Worm (Caenorhabditis elegans): ENCODE data around the gene F56D2.5.

Gene F56D2.5

ce11 chrIII:5554884-5555500 is 26.2 kb downstream of the F56D2.5 start, which contains the start of the genes nmad-1 and hach-1 (continued):
- TF ChIP-seq tbx-7 (tag; optimal IDR thresholded peaks at IDR 0.05), result peak; percentile 53
- TF ChIP-seq gmeb-2 (tag; optimal IDR thresholded peaks at IDR 0.05), result peak; percentile 90
- peak; percentile 75 for TF ChIP-seq ceh-45 (GFP tag; IDR thresholded peaks at IDR 0.05)
- peak; percentile 68 for TF ChIP-seq sdc-2 (tag; optimal IDR thresholded peaks at IDR 0.05)
- peak; percentile 67 for TF ChIP-seq ceh-9 (tag; optimal IDR thresholded peaks at IDR 0.05)
- TF ChIP-seq ttx-3 (tag; optimal IDR thresholded peaks at IDR 0.05), result peak; percentile 95
- TF ChIP-seq ceh-2 (tag; optimal IDR thresholded peaks at IDR 0.05), result peak; percentile 96
- no peak for TF ChIP-seq hlh-30 (tag; optimal IDR thresholded peaks at IDR 0.05; ENCODE audit: insufficient read depth)
- peak; percentile 87 for TF ChIP-seq nfya-1 (tag; optimal IDR thresholded peaks at IDR 0.05)
- peak; percentile 98 for TF ChIP-seq elt-2 (tag; optimal IDR thresholded peaks at IDR 0.05)
- no peak for TF ChIP-seq fkh-10 (GFP tag; optimal IDR thresholded peaks at IDR 0.05)
- TF ChIP-seq pag-3 (tag; optimal IDR thresholded peaks at IDR 0.05; ENCODE audit: borderline replicate concordance), result peak; percentile 64
- no peak for TF ChIP-seq ceh-22 (tag; optimal IDR thresholded peaks at IDR 0.05)
- peak; percentile 83 for TF ChIP-seq unc-3 (GFP tag; conservative IDR thresholded peaks at IDR 0.05)
- TF ChIP-seq unc-3 (tag; optimal IDR thresholded peaks at IDR 0.05), result peak; percentile 87
- TF ChIP-seq hlh-8 (tag; optimal IDR thresholded peaks at IDR 0.05), result peak; percentile 92
- peak; percentile 80 for TF ChIP-seq T23F11.4 (GFP tag; optimal IDR thresholded peaks at IDR 0.05)
- no peak for TF ChIP-seq pha-4 (tag; optimal IDR thresholded peaks at IDR 0.05)
- peak; percentile 89 for TF ChIP-seq npax-4 (tag; optimal IDR thresholded peaks at IDR 0.05)
- TF ChIP-seq hlh-13 (GFP tag; optimal IDR thresholded peaks at IDR 0.05), result peak; percentile 86
- TF ChIP-seq odd-2 (tag; optimal IDR thresholded peaks at IDR 0.05), result peak; percentile 90
- TF ChIP-seq che-1 (tag; optimal IDR thresholded peaks at IDR 0.05), result peak; percentile 89
- TF ChIP-seq ceh-19 (GFP tag; optimal IDR thresholded peaks at IDR 0.05), result peak; percentile 92
- TF ChIP-seq sox-4 (tag; optimal IDR thresholded peaks at IDR 0.05), result peak; percentile 95
- peak; percentile 90 for TF ChIP-seq ets-4 (tag; optimal IDR thresholded peaks at IDR 0.05)
- TF ChIP-seq ceh-24 (tag; optimal IDR thresholded peaks at IDR 0.05), result peak; percentile 82
- TF ChIP-seq ref-2 (tag; optimal IDR thresholded peaks at IDR 0.05), result peak; percentile 89
- TF ChIP-seq madf-2 (tag; optimal IDR thresholded peaks at IDR 0.05), result peak; percentile 87
- TF ChIP-seq zip-5 (tag; optimal IDR thresholded peaks at IDR 0.05), result peak; percentile 90
- peak; percentile 96 for TF ChIP-seq tbx-2 (tag; optimal IDR thresholded peaks at IDR 0.05)
- peak; percentile 91 for TF ChIP-seq K02D7.2 (tag; optimal IDR thresholded peaks at IDR 0.05)
- TF ChIP-seq Y22D7AL.16 (tag; optimal IDR thresholded peaks at IDR 0.05), result peak; percentile 73
- no peak for TF ChIP-seq nhr-11 (tag; optimal IDR thresholded peaks at IDR 0.05)
- peak; percentile 93 for TF ChIP-seq eyg-1 (tag; optimal IDR thresholded peaks at IDR 0.05)
- TF ChIP-seq ceh-14 (tag; optimal IDR thresholded peaks at IDR 0.05), result peak; percentile 98
- peak; percentile 77 for TF ChIP-seq nhr-232 (tag; optimal IDR thresholded peaks at IDR 0.05)
- TF ChIP-seq hlh-15 (tag; optimal IDR thresholded peaks at IDR 0.05), result peak; percentile 85
- peak; percentile 91 for TF ChIP-seq pha-2 (tag; optimal IDR thresholded peaks at IDR 0.05)
- peak; percentile 85 for TF ChIP-seq ztf-16 (tag; optimal IDR thresholded peaks at IDR 0.05)
- TF ChIP-seq ceh-18 (tag; optimal IDR thresholded peaks at IDR 0.05), result peak; percentile 69
- TF ChIP-seq C38D4.7 (GFP tag; optimal IDR thresholded peaks at IDR 0.05), result peak; percentile 89
- TF ChIP-seq pat-9 (tag; optimal IDR thresholded peaks at IDR 0.05), result peak; percentile 94

- TF ChIP-seq elt-2 (tag; optimal IDR thresholded peaks at IDR 0.05) (peak; percentile 54), dmd-4 (tag; optimal IDR thresholded peaks at IDR 0.05; ENCODE audit: borderline replicate concordance) (no peak), hlh-30 (tag; optimal IDR thresholded peaks at IDR 0.05; ENCODE audit: insufficient read depth) (peak; percentile 20)
Observed at ce11 chrIII:5553098-5553497, 28.1 kb downstream of the F56D2.5 start.
